Fruit fly (Drosophila melanogaster): Measurements from ENCODE around the gene asun.

asun gene

dm6 chr3R:16214474-16215318 lies 49.4 kb upstream of the asun start (continued):
- TF ChIP-seq dac (GFP tag; optimal IDR thresholded peaks at IDR 0.05) (no peak), Gug (GFP tag; IDR thresholded peaks at IDR 0.05) (no peak), pdm3 (GFP tag; optimal IDR thresholded peaks at IDR 0.05) (peak; percentile 24), Eip75B (GFP tag; optimal IDR thresholded peaks at IDR 0.05) (no peak), Hr4 (GFP tag; optimal IDR thresholded peaks at IDR 0.05) (peak; percentile 31), CG4318 (GFP tag; optimal IDR thresholded peaks at IDR 0.05) (peak; percentile 32), Eip93F (GFP tag; optimal IDR thresholded peaks at IDR 0.05) (no peak), dsx (GFP tag; optimal IDR thresholded peaks at IDR 0.05; ENCODE audit: poor library complexity, severe bottlenecking) (no peak), CG3919 (GFP tag; optimal IDR thresholded peaks at IDR 0.05) (peak; percentile 1)

- TF ChIP-seq Blimp-1 (GFP tag; optimal IDR thresholded peaks at IDR 0.05), result no peak
- no peak for TF ChIP-seq CG8119 (GFP tag; IDR thresholded peaks at IDR 0.05)
- no peak for TF ChIP-seq ss (GFP tag; optimal IDR thresholded peaks at IDR 0.05)
- no peak for TF ChIP-seq vri (GFP tag; optimal IDR thresholded peaks at IDR 0.05)
These were observed 48.8 kb upstream of the asun start for dm6 chr3R:16215319-16215701.

- TF ChIP-seq Sox15 (GFP tag; optimal IDR thresholded peaks at IDR 0.05) (peak; percentile 7), CG6163 (GFP tag; IDR thresholded peaks at IDR 0.05) (no peak), Sox102F (GFP tag; optimal IDR thresholded peaks at IDR 0.05) (no peak), dac (GFP tag; optimal IDR thresholded peaks at IDR 0.05) (peak; percentile 19), CG15336 (GFP tag; IDR thresholded peaks at IDR 0.05) (no peak), Sox14 (GFP tag; optimal IDR thresholded peaks at IDR 0.05) (no peak), Eip93F (GFP tag; optimal IDR thresholded peaks at IDR 0.05) (no peak), CG34406 (GFP tag; optimal IDR thresholded peaks at IDR 0.05) (peak; percentile 36), CG10669 (GFP tag; optimal IDR thresholded peaks at IDR 0.05) (peak; percentile 37), Eip75B (GFP tag; optimal IDR thresholded peaks at IDR 0.05) (peak; percentile 32), CG4318 (GFP tag; optimal IDR thresholded peaks at IDR 0.05) (peak; percentile 18), Lpt (GFP tag; optimal IDR thresholded peaks at IDR 0.05) (no peak), eg (GFP tag; IDR thresholded peaks at IDR 0.05) (peak; percentile 29; the same call in 1 of the 3 replicates), dsx (GFP tag; optimal IDR thresholded peaks at IDR 0.05; ENCODE audit: poor library complexity, severe bottlenecking) (no peak), CG8632 (GFP tag; optimal IDR thresholded peaks at IDR 0.05) (no peak), topi (GFP tag; optimal IDR thresholded peaks at IDR 0.05) (peak; percentile 46), achi (GFP tag; optimal IDR thresholded peaks at IDR 0.05) (peak; percentile 29), lz (GFP tag; optimal IDR thresholded peaks at IDR 0.05) (peak; percentile 15), CG6854 (GFP tag; optimal IDR thresholded peaks at IDR 0.05) (no peak), Smox (GFP tag; optimal IDR thresholded peaks at IDR 0.05) (peak; percentile 34), Hr38 (GFP tag; optimal IDR thresholded peaks at IDR 0.05) (no peak), vri (GFP tag; optimal IDR thresholded peaks at IDR 0.05) (no peak), Gug (GFP tag; IDR thresholded peaks at IDR 0.05) (no peak), esn (GFP tag; optimal IDR thresholded peaks at IDR 0.05) (peak; percentile 46), CG31627 (GFP tag; optimal IDR thresholded peaks at IDR 0.05) (peak; percentile 15), fd85E (GFP tag; optimal IDR thresholded peaks at IDR 0.05) (no peak), net (GFP tag; optimal IDR thresholded peaks at IDR 0.05) (peak; percentile 12), OdsH (GFP tag; optimal IDR thresholded peaks at IDR 0.05) (peak; percentile 48), CG11762 (GFP tag; optimal IDR thresholded peaks at IDR 0.05; ENCODE audit: insufficient read depth) (no peak), cyc (GFP tag; optimal IDR thresholded peaks at IDR 0.05) (peak; percentile 10), pdm3 (GFP tag; optimal IDR thresholded peaks at IDR 0.05) (peak; percentile 27), CG9139 (GFP tag; optimal IDR thresholded peaks at IDR 0.05) (no peak), ss (GFP tag; optimal IDR thresholded peaks at IDR 0.05) (no peak), spab (GFP tag; optimal IDR thresholded peaks at IDR 0.05) (peak; percentile 33), CG6276 (GFP tag; optimal IDR thresholded peaks at IDR 0.05) (peak; percentile 2), CG7368 (GFP tag; optimal IDR thresholded peaks at IDR 0.05) (no peak), acj6 (GFP tag; optimal IDR thresholded peaks at IDR 0.05) (peak; percentile 37), CG11294 (GFP tag; IDR thresholded peaks at IDR 0.05) (no peak), CG6808 (GFP tag; optimal IDR thresholded peaks at IDR 0.05) (no peak), fkh (GFP tag; optimal IDR thresholded peaks at IDR 0.05) (no peak), Ets21C (GFP tag; optimal IDR thresholded peaks at IDR 0.05) (no peak)
These were observed 46.7 kb upstream of the asun start for dm6 chr3R:16217368-16217767.
